Fruit fly (Drosophila melanogaster) Kc167 (cell line): Measurements from ENCODE around the gene CG12766.

Experiments
- Myc ChIP-seq: fragments of >200 bp; optimal IDR thresholded peaks from 2 replicates; lab custom pipeline; 2017; ENCODE audit warnings: missing external identifiers
- Sin3A ChIP-seq: fragments of >200 bp; optimal IDR thresholded peaks from 2 replicates; lab custom pipeline; 2018; ENCODE audit warnings: missing external identifiers
- insv ChIP-seq: fragments of >200 bp; optimal IDR thresholded peaks from 3 replicates; lab custom pipeline; 2018; ENCODE audit warnings: missing external identifiers
- psq ChIP-seq: fragments of >200 bp; optimal IDR thresholded peaks from 2 replicates; lab custom pipeline; 2017; ENCODE audit warnings: missing external identifiers
- ttk ChIP-seq: sonication (Bioruptor generic); optimal IDR thresholded peaks from 2 replicates; lab custom pipeline; 2017; ENCODE audit warnings: missing external identifiers

DNA sequence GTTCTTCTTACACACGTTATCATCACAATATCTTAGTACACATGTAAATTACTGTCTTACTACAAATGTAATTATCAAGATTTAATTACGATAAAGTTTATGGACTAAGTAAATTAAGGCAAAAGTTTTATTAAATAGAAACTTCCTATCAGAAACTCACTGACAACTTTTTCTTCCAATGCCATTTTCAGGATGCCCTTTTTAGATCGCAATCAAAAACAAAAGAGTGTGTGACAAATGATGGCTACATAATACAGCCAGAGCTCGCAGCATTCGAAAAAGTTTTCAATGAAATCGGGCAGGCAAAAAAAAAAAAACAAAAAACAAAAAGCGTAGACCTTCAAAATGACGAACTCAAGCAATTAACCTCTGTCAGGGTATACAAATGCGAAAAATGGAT is 32.7 kb upstream of the CG12766 start, which contains the start of gene CG43915:
- no peak for TF ChIP-seq insv (lab: Kevin White, UChicago)
- TF ChIP-seq psq (lab: Kevin White, UChicago) = no peak
- no peak for TF ChIP-seq ttk (lab: Kevin White, UChicago)
- no peak for TF ChIP-seq Sin3A (lab: Kevin White, UChicago)
- no peak for TF ChIP-seq Myc (lab: Kevin White, UChicago)
